Fruit fly (Drosophila melanogaster) whole organism, embryonic: ENCODE results near the gene flfl.

Experiments used
- C15 ChIP-seq: fragments of 200-800 bp; sonication (Bioruptor generic); IDR thresholded peaks from 3 replicates; pipeline ENCODE4 v1.3.6; 2022; ENCODE audit warnings: missing biosample characterization, missing genetic modification characterization
- CG10959 ChIP-seq: fragments of 200-800 bp; sonication (Bioruptor generic); IDR thresholded peaks from 2 replicates; pipeline ENCODE4 v1.3.6; 2022; ENCODE audit warnings: missing biosample characterization, missing genetic modification characterization
- CG18476 ChIP-seq: fragments of 200-800 bp; sonication (Bioruptor generic); optimal IDR thresholded peaks from 2 replicates; lab custom pipeline; 2016; ENCODE audit warnings: missing biosample characterization, mild to moderate bottlenecking, missing genetic modification characterization
- CG3281 ChIP-seq: fragments of 200-800 bp; sonication (Bioruptor generic); optimal IDR thresholded peaks from 3 replicates; lab custom pipeline; 2017; ENCODE audit warnings: missing biosample characterization, mild to moderate bottlenecking, missing genetic modification characterization
- Deaf1 ChIP-seq: fragments of 200-800 bp; optimal IDR thresholded peaks from 3 replicates; lab custom pipeline; 2019; ENCODE audit warnings: missing biosample characterization, mild to moderate bottlenecking, missing genetic modification characterization, moderate library complexity
- Jarid2 ChIP-seq: fragments of 200-800 bp; sonication (Bioruptor generic); optimal IDR thresholded peaks from 3 replicates; lab custom pipeline; 2017; ENCODE audit warnings: mild to moderate bottlenecking, missing biosample characterization, missing genetic modification reagents, missing genetic modification characterization
- Med ChIP-seq: fragments of 200-800 bp; sonication (Bioruptor generic); peaks from one replicate; lab custom pipeline; 2016; ENCODE audit warnings: missing biosample characterization, missing genetic modification characterization, mild to moderate bottlenecking, inconsistent platforms, moderate library complexity
- Optix ChIP-seq: fragments of 200-800 bp; sonication (Bioruptor generic); IDR thresholded peaks from 3 replicates; pipeline ENCODE4 v1.3.6; 2022; ENCODE audit warnings: missing biosample characterization, missing genetic modification characterization
- Pdp1 ChIP-seq, 2 experiments: fragments of 200-800 bp; sonication (Bioruptor generic); optimal IDR thresholded peaks; 3 replicates each; lab custom pipeline; 2016; ENCODE audit warnings: missing biosample characterization in 2 of 2, missing genetic modification characterization in 2 of 2, mild to moderate bottlenecking in 1 of 2, moderate library complexity in 1 of 2
- Rfx ChIP-seq: fragments of 200-800 bp; sonication (Bioruptor generic); IDR thresholded peaks from 2 replicates; pipeline ENCODE4 v1.3.6; 2022; ENCODE audit warnings: missing biosample characterization, missing genetic modification characterization
- Sry-δ ChIP-seq: fragments of 200-800 bp; sonication (Bioruptor generic); optimal IDR thresholded peaks from 2 replicates; lab custom pipeline; 2016; ENCODE audit warnings: missing biosample characterization, missing genetic modification characterization
- abd-A ChIP-seq: fragments of 200-800 bp; sonication (Bioruptor generic); optimal IDR thresholded peaks from 3 replicates; lab custom pipeline; 2019; ENCODE audit warnings: missing biosample characterization, mild to moderate bottlenecking, missing genetic modification characterization, moderate library complexity
- eve ChIP-seq, 2 experiments: fragments of >200 bp; optimal IDR thresholded peaks; 2 replicates each; lab custom pipeline; 2017; ENCODE audit warnings: missing biosample characterization in 2 of 2, missing genetic modification characterization in 2 of 2
- ewg ChIP-seq: fragments of 200-800 bp; sonication (Bioruptor generic); optimal IDR thresholded peaks from 3 replicates; lab custom pipeline; 2017; ENCODE audit warnings: mild to moderate bottlenecking, missing biosample characterization, missing genetic modification reagents, missing genetic modification characterization
- z ChIP-seq: fragments of 200-800 bp; sonication (Bioruptor generic); IDR thresholded peaks from 3 replicates; pipeline ENCODE4 v1.3.6; 2022; ENCODE audit warnings: missing biosample characterization, missing genetic modification characterization

Gene flfl

dm6 chr3R:13730005-13730404 lies 46.3 kb downstream of the flfl start:
- peak in 1 of 2 experiments; percentile 29 for TF ChIP-seq eve (GFP tag; optimal IDR thresholded peaks at IDR 0.05; lab: Kevin White, UChicago)
- no peak for TF ChIP-seq CG18476 (GFP tag; lab: Kevin White, UChicago)
- TF ChIP-seq, all 482 proteins: peak for 1

- TF ChIP-seq ewg: peak; percentile 36
- TF ChIP-seq CG18476 (GFP tag; lab: Kevin White, UChicago): peak; percentile 68
- TF ChIP-seq CG3281 (GFP tag; lab: Kevin White, UChicago): no peak
- peak; percentile 16 for TF ChIP-seq Jarid2 (GFP tag; lab: Kevin White, UChicago)
- TF ChIP-seq CG10959 (GFP tag; lab: Robert Waterston, UW): 0 out of 2 replicates have a peak, but pooled peaks have one; percentile 16
- 0 out of 2 replicates have a peak, but pooled peaks have one; percentile 23 for TF ChIP-seq Rfx
- peak in 1 of 2 experiments; percentile 64 for TF ChIP-seq Pdp1 (GFP tag; optimal IDR thresholded peaks at IDR 0.05; lab: Kevin White, UChicago)
- peak; percentile 51; the same call in 2 of the 3 replicates for TF ChIP-seq z (GFP tag; lab: Robert Waterston, UW)
- no peak for TF ChIP-seq Optix (GFP tag; lab: Robert Waterston, UW)
- TF ChIP-seq Med (GFP tag; lab: Kevin White, UChicago): peak; percentile 71
- 0 out of 3 replicates have a peak, but pooled peaks have one; percentile 12 for TF ChIP-seq C15 (GFP tag; lab: Robert Waterston, UW)
- peak; percentile 17 for TF ChIP-seq abd-A
- TF ChIP-seq Sry-δ (GFP tag; lab: Kevin White, UChicago): no peak
- peak; percentile 91 for TF ChIP-seq Deaf1 (tag; lab: Kevin White, UChicago)
These were observed 51.7 kb downstream of the flfl start for dm6 chr3R:13735304-13735898.
